Worm (Caenorhabditis elegans): ENCODE measurements around the gene lips-15.

ce11 chrII:12640370-12640769 is 36.2 kb downstream of the lips-15 start, which contains the start of gene nhr-235:
- TF ChIP-seq ahr-1 (tag; optimal IDR thresholded peaks at IDR 0.05) = no peak
- no peak for TF ChIP-seq lin-11 (tag; optimal IDR thresholded peaks at IDR 0.05)
- no peak for TF ChIP-seq ceh-34 (tag; optimal IDR thresholded peaks at IDR 0.05)
- no peak for TF ChIP-seq ceh-48 (tag; optimal IDR thresholded peaks at IDR 0.05)

Data from whole organism, late embryonic.